Fruit fly (Drosophila melanogaster) whole organism, wandering third instar larva: Measurements from ENCODE around the gene CG5783.
A peak's percentile ranks its signal among the peaks of the same experiment; 100 is the strongest.

Experiments
- Abd-B ChIP-seq: fragments of >200 bp; optimal IDR thresholded peaks from 2 replicates; lab custom pipeline; 2017; ENCODE audit warnings: missing biosample characterization, missing genetic modification characterization
- CG32264 ChIP-seq: fragments of 200-800 bp; sonication (Bioruptor generic); optimal IDR thresholded peaks from 2 replicates; lab custom pipeline; 2016; ENCODE audit warnings: missing biosample characterization, missing genetic modification characterization
- CG9705 ChIP-seq: fragments of 200-800 bp; sonication (Bioruptor generic); optimal IDR thresholded peaks from 2 replicates; lab custom pipeline; 2018; ENCODE audit warnings: missing biosample characterization, mild to moderate bottlenecking, missing genetic modification characterization
- CrebA ChIP-seq: fragments of 200-800 bp; sonication (Bioruptor generic); optimal IDR thresholded peaks from 2 replicates; lab custom pipeline; 2016; ENCODE audit warnings: missing biosample characterization, mild to moderate bottlenecking, missing genetic modification characterization, borderline replicate concordance
- Dfd ChIP-seq: fragments of >200 bp; optimal IDR thresholded peaks from 2 replicates; lab custom pipeline; 2017; ENCODE audit warnings: missing biosample characterization, missing genetic modification characterization
- Dif ChIP-seq: fragments of 200-275, 200-300 bp; sonication (Bioruptor generic); optimal IDR thresholded peaks from 2 replicates; lab custom pipeline; 2018; ENCODE audit warnings: missing biosample characterization, missing genetic modification characterization; ENCODE audit not compliant: partially characterized antibody
- GATAd ChIP-seq: sonication (Bioruptor generic); optimal IDR thresholded peaks from 2 replicates; lab custom pipeline; 2016; ENCODE audit warnings: missing biosample characterization, missing genetic modification characterization
- HLH106 ChIP-seq: fragments of 200-800 bp; optimal IDR thresholded peaks from 3 replicates; lab custom pipeline; 2019; ENCODE audit warnings: missing biosample characterization, mild to moderate bottlenecking, missing genetic modification characterization, moderate library complexity
- Hnf4 ChIP-seq: fragments of 200-800 bp; sonication (Bioruptor generic); optimal IDR thresholded peaks from 2 replicates; lab custom pipeline; 2016; ENCODE audit warnings: missing biosample characterization, mild to moderate bottlenecking, missing genetic modification characterization
- Hr78 ChIP-seq: fragments of >200 bp; optimal IDR thresholded peaks from 2 replicates; lab custom pipeline; 2017; ENCODE audit warnings: missing biosample characterization, missing genetic modification characterization
- Hr83 ChIP-seq: fragments of 200-300 bp; sonication (Bioruptor generic); optimal IDR thresholded peaks from 2 replicates; lab custom pipeline; 2016; ENCODE audit warnings: missing biosample characterization, mild to moderate bottlenecking, missing genetic modification characterization, moderate library complexity; ENCODE audit not compliant: poor library complexity, severe bottlenecking
- Jra ChIP-seq: sonication (Bioruptor generic); optimal IDR thresholded peaks from 2 replicates; lab custom pipeline; 2016; ENCODE audit warnings: missing biosample characterization, missing genetic modification characterization
- Mio ChIP-seq: sonication (Bioruptor generic); optimal IDR thresholded peaks from 2 replicates; lab custom pipeline; 2016; ENCODE audit warnings: missing biosample characterization, missing genetic modification characterization
- Myc ChIP-seq: fragments of >200 bp; optimal IDR thresholded peaks from 2 replicates; lab custom pipeline; 2017
- OdsH ChIP-seq: fragments of 200-800 bp; sonication (Bioruptor generic); optimal IDR thresholded peaks from 2 replicates; lab custom pipeline; 2016; ENCODE audit warnings: missing biosample characterization, mild to moderate bottlenecking, missing genetic modification characterization
- Rel ChIP-seq, 2 experiments: fragments of 200-800 bp; sonication (Bioruptor generic) in 1 of 2; optimal IDR thresholded peaks; 2 replicates in 1 of 2; 3 replicates in 1 of 2; lab custom pipeline; 2016 to 2019; ENCODE audit warnings: mild to moderate bottlenecking in 2 of 2, missing biosample characterization in 2 of 2, missing genetic modification characterization in 2 of 2, moderate library complexity in 1 of 2
- Sp1 ChIP-seq: fragments of 200-800 bp; sonication (Bioruptor generic); optimal IDR thresholded peaks from 3 replicates; lab custom pipeline; 2019; ENCODE audit warnings: missing biosample characterization, mild to moderate bottlenecking, missing genetic modification characterization, moderate library complexity
- Vsx2 ChIP-seq: fragments of 200-300, 225-300 bp; sonication (Bioruptor generic); optimal IDR thresholded peaks from 2 replicates; lab custom pipeline; 2018; ENCODE audit warnings: missing biosample characterization, missing genetic modification characterization; ENCODE audit not compliant: partially characterized antibody
- br ChIP-seq: fragments of 200-800 bp; sonication (Bioruptor generic); optimal IDR thresholded peaks from 2 replicates; lab custom pipeline; 2016; ENCODE audit warnings: missing biosample characterization, missing genetic modification characterization
- brk ChIP-seq: fragments of 200-800 bp; sonication (Bioruptor generic); optimal IDR thresholded peaks from 2 replicates; lab custom pipeline; 2016; ENCODE audit warnings: missing biosample characterization, mild to moderate bottlenecking, missing genetic modification characterization
- dl ChIP-seq, 2 experiments: fragments of 175-275, 200-275 bp in 1 of 2; fragments of 200-275 bp in 1 of 2; sonication (Bioruptor generic); optimal IDR thresholded peaks; lab custom pipeline; 2018; ENCODE audit warnings: mild to moderate bottlenecking in 2 of 2, missing biosample characterization in 2 of 2, missing genetic modification characterization in 2 of 2, moderate library complexity in 2 of 2; ENCODE audit not compliant: partially characterized antibody in 2 of 2, insufficient read depth in 1 of 2
- dmrt93B ChIP-seq: fragments of 200-800 bp; sonication (Bioruptor generic); optimal IDR thresholded peaks from 2 replicates; lab custom pipeline; 2018; ENCODE audit warnings: missing biosample characterization, mild to moderate bottlenecking, missing genetic modification characterization
- dsf ChIP-seq: sonication (Bioruptor generic); optimal IDR thresholded peaks from 2 replicates; lab custom pipeline; 2016; ENCODE audit warnings: missing biosample characterization, missing genetic modification characterization, borderline replicate concordance
- ey ChIP-seq: fragments of 200-800 bp; sonication (Bioruptor generic); optimal IDR thresholded peaks from 2 replicates; lab custom pipeline; 2016; ENCODE audit warnings: missing biosample characterization, missing genetic modification characterization
- foxo ChIP-seq, 2 experiments: fragments of 200-800 bp; sonication (Bioruptor generic); optimal IDR thresholded peaks; 2 replicates in 1 of 2; 3 replicates in 1 of 2; lab custom pipeline; 2016 to 2017; ENCODE audit warnings: missing biosample characterization in 2 of 2, missing genetic modification characterization in 2 of 2
- fru ChIP-seq: fragments of 200-800 bp; sonication (Bioruptor generic); optimal IDR thresholded peaks from 3 replicates; lab custom pipeline; 2016; ENCODE audit warnings: missing biosample characterization, mild to moderate bottlenecking, missing genetic modification characterization
- h ChIP-seq: fragments of 200-800 bp; sonication (Bioruptor generic); optimal IDR thresholded peaks from 3 replicates; lab custom pipeline; 2016; ENCODE audit warnings: missing biosample characterization, mild to moderate bottlenecking, missing genetic modification characterization
- jim ChIP-seq: fragments of 175-275, 200-325 bp; sonication (Bioruptor generic); optimal IDR thresholded peaks from 2 replicates; lab custom pipeline; 2016; ENCODE audit warnings: missing biosample characterization, mild to moderate bottlenecking, missing genetic modification characterization
- lola ChIP-seq: fragments of >200 bp; optimal IDR thresholded peaks from 2 replicates; lab custom pipeline; 2017; ENCODE audit warnings: missing biosample characterization, missing genetic modification characterization
- pan ChIP-seq: fragments of >200 bp; optimal IDR thresholded peaks from 2 replicates; lab custom pipeline; 2017
- psq ChIP-seq: fragments of 200-800 bp; sonication (Bioruptor generic); optimal IDR thresholded peaks from 3 replicates; lab custom pipeline; 2017; ENCODE audit warnings: missing biosample characterization, mild to moderate bottlenecking, missing genetic modification characterization, moderate library complexity
- rgr ChIP-seq: fragments of 200-800 bp; sonication (Bioruptor generic); optimal IDR thresholded peaks from 3 replicates; lab custom pipeline; 2016; ENCODE audit warnings: missing biosample characterization, mild to moderate bottlenecking, missing genetic modification characterization
- sage ChIP-seq: fragments of 200-800 bp; sonication (Bioruptor generic); optimal IDR thresholded peaks from 2 replicates; lab custom pipeline; 2016; ENCODE audit warnings: missing biosample characterization, mild to moderate bottlenecking, missing genetic modification characterization
- sv ChIP-seq: fragments of 200-800 bp; sonication (Bioruptor generic); optimal IDR thresholded peaks from 3 replicates; lab custom pipeline; 2016; ENCODE audit warnings: missing biosample characterization, missing genetic modification characterization
- tai ChIP-seq: sonication (Bioruptor generic); optimal IDR thresholded peaks from 2 replicates; lab custom pipeline; 2016; ENCODE audit warnings: missing biosample characterization, missing genetic modification characterization
- usp ChIP-seq: fragments of >200 bp; optimal IDR thresholded peaks from 2 replicates; lab custom pipeline; 2017; ENCODE audit warnings: missing biosample characterization, missing genetic modification characterization
- woc ChIP-seq: sonication (Bioruptor generic); optimal IDR thresholded peaks from 2 replicates; lab custom pipeline; 2016; ENCODE audit warnings: missing biosample characterization, mild to moderate bottlenecking, missing genetic modification characterization

CG5783 gene

dm6 chr2L:18119643-18120042 lies 36.2 kb upstream of the CG5783 start, which contains the start of gene CG5758:
TSS of gene CG5758 (plus strand) at chr2L:18119995.
- TF ChIP-seq Dfd (GFP tag; lab: Kevin White, UChicago): no peak
- peak; percentile 21 for TF ChIP-seq HLH106
- peak; percentile 24 for TF ChIP-seq ey (GFP tag; lab: Kevin White, UChicago)
- peak; percentile 45 for TF ChIP-seq rgr (GFP tag; lab: Kevin White, UChicago)
- TF ChIP-seq fru (GFP tag; lab: Kevin White, UChicago): peak; percentile 32
- TF ChIP-seq Hr78: no peak
- peak; percentile 41 for TF ChIP-seq OdsH (GFP tag; lab: Kevin White, UChicago)
- TF ChIP-seq Rel (GFP tag; optimal IDR thresholded peaks at IDR 0.05; lab: Kevin White, UChicago): no peak
- no peak for TF ChIP-seq Rel (tag; optimal IDR thresholded peaks at IDR 0.05; lab: Kevin White, UChicago)
- TF ChIP-seq foxo (GFP tag; optimal IDR thresholded peaks at IDR 0.05; lab: Kevin White, UChicago): peak in 1 of 2 experiments; percentile 40
- peak; percentile 59 for TF ChIP-seq h (GFP tag; lab: Kevin White, UChicago)
- no peak for TF ChIP-seq lola (GFP tag; lab: Kevin White, UChicago)
- no peak for TF ChIP-seq GATAd
- TF ChIP-seq tai (GFP tag; lab: Kevin White, UChicago): peak; percentile 49
- TF ChIP-seq woc (GFP tag; lab: Kevin White, UChicago): no peak
- no peak for TF ChIP-seq br (GFP tag; lab: Kevin White, UChicago)
- TF ChIP-seq Hnf4 (GFP tag; lab: Kevin White, UChicago): peak; percentile 33

- peak; percentile 80 for TF ChIP-seq CG32264 (GFP tag; lab: Kevin White, UChicago)
- peak; percentile 64 for TF ChIP-seq brk (GFP tag; lab: Kevin White, UChicago)
- peak; percentile 93 for TF ChIP-seq ey (GFP tag; lab: Kevin White, UChicago)
- no peak for TF ChIP-seq jim
- TF ChIP-seq Myc (lab: Kevin White, UChicago): no peak
- no peak for TF ChIP-seq dl (GFP tag; optimal IDR thresholded peaks at IDR 0.05; lab: Kevin White, UChicago; ENCODE audit: insufficient read depth in 1 of 2, partially characterized antibody in 2 of 2)
- peak; percentile 73 for TF ChIP-seq sage (GFP tag; lab: Kevin White, UChicago)
- no peak for TF ChIP-seq Vsx2 (GFP tag; lab: Kevin White, UChicago)
- peak; percentile 22 to 91 for TF ChIP-seq foxo (GFP tag; optimal IDR thresholded peaks at IDR 0.05; lab: Kevin White, UChicago)
- no peak for TF ChIP-seq dsf (GFP tag; lab: Kevin White, UChicago)
- TF ChIP-seq woc (GFP tag; lab: Kevin White, UChicago): peak; percentile 91
- peak; percentile 95 for TF ChIP-seq fru (GFP tag; lab: Kevin White, UChicago)
- no peak for TF ChIP-seq Abd-B (GFP tag; lab: Kevin White, UChicago)
- peak; percentile 22 for TF ChIP-seq CrebA (GFP tag; lab: Kevin White, UChicago)
- TF ChIP-seq HLH106: peak; percentile 91
- TF ChIP-seq CG9705: peak; percentile 69
- TF ChIP-seq rgr (GFP tag; lab: Kevin White, UChicago): peak; percentile 90
- peak; percentile 79 for TF ChIP-seq dmrt93B (GFP tag; lab: Kevin White, UChicago)
- TF ChIP-seq Sp1 (GFP tag; lab: Kevin White, UChicago): peak; percentile 87
- peak; percentile 68 for TF ChIP-seq Jra (GFP tag; lab: Kevin White, UChicago)
- peak; percentile 92 for TF ChIP-seq br (GFP tag; lab: Kevin White, UChicago)
- no peak for TF ChIP-seq Dif (GFP tag; lab: Kevin White, UChicago)
- peak; percentile 95 for TF ChIP-seq h (GFP tag; lab: Kevin White, UChicago)
- TF ChIP-seq tai (GFP tag; lab: Kevin White, UChicago): peak; percentile 31
- peak; percentile 83 for TF ChIP-seq psq (GFP tag; lab: Kevin White, UChicago)
- TF ChIP-seq Dfd (GFP tag; lab: Kevin White, UChicago): no peak
- no peak for TF ChIP-seq usp (GFP tag; lab: Kevin White, UChicago)
- TF ChIP-seq Hr78: no peak
- TF ChIP-seq GATAd: no peak
- no peak for TF ChIP-seq sv (GFP tag; lab: Kevin White, UChicago)
- peak; percentile 79 for TF ChIP-seq Rel (GFP tag; optimal IDR thresholded peaks at IDR 0.05; lab: Kevin White, UChicago)
- TF ChIP-seq Rel (tag; optimal IDR thresholded peaks at IDR 0.05; lab: Kevin White, UChicago): peak; percentile 62
- TF ChIP-seq pan (lab: Kevin White, UChicago): no peak
- TF ChIP-seq OdsH (GFP tag; lab: Kevin White, UChicago): peak; percentile 89
- TF ChIP-seq Hnf4 (GFP tag; lab: Kevin White, UChicago): peak; percentile 75
- no peak for TF ChIP-seq lola (GFP tag; lab: Kevin White, UChicago)
- TF ChIP-seq Hr83: peak; percentile 9
- TF ChIP-seq Mio (GFP tag; lab: Kevin White, UChicago): no peak
These were observed 34.2 kb upstream of the CG5783 start for dm6 chr2L:18121367-18122230.
